Worm (Caenorhabditis elegans): ENCODE data around the gene catp-3.

The catp-3 gene

ce11 chrV:8067800-8068199 lies 8.0 kb upstream of the catp-3 start, which contains the start of gene str-140 (continued):
- TF ChIP-seq nhr-76 (tag; optimal IDR thresholded peaks at IDR 0.05) (no peak), zip-11 (GFP tag; IDR thresholded peaks at IDR 0.05) (no peak), aly-2 (tag; optimal IDR thresholded peaks at IDR 0.05) (no peak)

ce11 chrV:8069637-8070036 lies 6.2 kb upstream of the catp-3 start, which contains the start of gene str-143:
TSS of gene str-143 (minus strand) at chrV:8069737.
- TF ChIP-seq dmd-8 (GFP tag; IDR thresholded peaks at IDR 0.05): no peak
- peak in 1 of 2 experiments; percentile 17 for TF ChIP-seq unc-62 (GFP tag; optimal IDR thresholded peaks at IDR 0.05 in 1 of 2)
- TF ChIP-seq unc-62 (tag; optimal IDR thresholded peaks at IDR 0.05): no peak

ce11 chrV:8072047-8072446 lies 3.8 kb upstream of the catp-3 start, which contains the start of gene str-144:
TSS of gene str-144 (minus strand) at chrV:8072147.
- TF ChIP-seq daf-8 (GFP tag; IDR thresholded peaks at IDR 0.05) (no peak), unc-62 (GFP tag; optimal IDR thresholded peaks at IDR 0.05 in 1 of 2) (no peak), unc-62 (tag; optimal IDR thresholded peaks at IDR 0.05) (no peak), aly-2 (tag; optimal IDR thresholded peaks at IDR 0.05) (no peak), ztf-7 (tag; optimal IDR thresholded peaks at IDR 0.05) (no peak), nhr-76 (tag; optimal IDR thresholded peaks at IDR 0.05) (no peak), dve-1 (tag; optimal IDR thresholded peaks at IDR 0.05; ENCODE audit: insufficient read depth) (no peak), pqm-1 (tag; optimal IDR thresholded peaks at IDR 0.05) (no peak), nhr-42 (GFP tag; IDR thresholded peaks at IDR 0.05) (no peak), F26F4.8 (GFP tag; conservative IDR thresholded peaks at IDR 0.05) (no peak), rbr-2 (tag; optimal IDR thresholded peaks at IDR 0.05) (no peak)

- peak in 1 of 2 experiments; percentile 80 for TF ChIP-seq unc-62 (GFP tag; optimal IDR thresholded peaks at IDR 0.05 in 1 of 2)
- no peak for TF ChIP-seq unc-62 (tag; optimal IDR thresholded peaks at IDR 0.05)
- peak in 1 of 2 experiments; percentile 24 for TF ChIP-seq mdl-1 (tag; optimal IDR thresholded peaks at IDR 0.05)
- TF ChIP-seq nhr-28 (tag; optimal IDR thresholded peaks at IDR 0.05): peak; percentile 52
- TF ChIP-seq Y5F2A.4 (GFP tag; optimal IDR thresholded peaks at IDR 0.05): no peak
Measured at ce11 chrV:8073162-8073561, 2.6 kb upstream of the catp-3 start.

ce11 chrV:8079813-8080212 lies 4.0 kb downstream of the catp-3 start:
- TF ChIP-seq mdl-1 (tag; optimal IDR thresholded peaks at IDR 0.05) (peak in 1 of 2 experiments; percentile 32), snpc-4 (tag; optimal IDR thresholded peaks at IDR 0.05) (no peak), nhr-48 (tag; optimal IDR thresholded peaks at IDR 0.05) (peak; percentile 18), nhr-28 (tag; optimal IDR thresholded peaks at IDR 0.05) (peak; percentile 27), lim-7 (GFP tag; IDR thresholded peaks at IDR 0.05) (no peak), hmg-1.1 (GFP tag; IDR thresholded peaks at IDR 0.05) (no peak)

- TF ChIP-seq dve-1 (tag; optimal IDR thresholded peaks at IDR 0.05; ENCODE audit: insufficient read depth): no peak
- no peak for TF ChIP-seq zip-11 (GFP tag; IDR thresholded peaks at IDR 0.05)
- TF ChIP-seq daf-12 (tag; optimal IDR thresholded peaks at IDR 0.05): no peak
- TF ChIP-seq saeg-2 (GFP tag; IDR thresholded peaks at IDR 0.05): no peak
- no peak for TF ChIP-seq ceh-28 (tag; optimal IDR thresholded peaks at IDR 0.05)
- no peak for TF ChIP-seq set-16 (GFP tag; IDR thresholded peaks at IDR 0.05)
- TF ChIP-seq unc-62 (GFP tag; optimal IDR thresholded peaks at IDR 0.05 in 1 of 2): no peak
- TF ChIP-seq unc-62 (tag; optimal IDR thresholded peaks at IDR 0.05): no peak
- TF ChIP-seq ces-1 (GFP tag; optimal IDR thresholded peaks at IDR 0.05): no peak
- TF ChIP-seq lim-7 (GFP tag; IDR thresholded peaks at IDR 0.05): no peak
- no peak for TF ChIP-seq nhr-6 (tag; optimal IDR thresholded peaks at IDR 0.05)
- no peak for TF ChIP-seq pqm-1 (tag; optimal IDR thresholded peaks at IDR 0.05)
- no peak for TF ChIP-seq snpc-4 (tag; optimal IDR thresholded peaks at IDR 0.05)
- no peak for TF ChIP-seq nhr-48 (tag; optimal IDR thresholded peaks at IDR 0.05)
- no peak for TF ChIP-seq zag-1 (tag; optimal IDR thresholded peaks at IDR 0.05)
- TF ChIP-seq php-3 (GFP tag; IDR thresholded peaks at IDR 0.05): no peak
- TF ChIP-seq ceh-44 (GFP tag; IDR thresholded peaks at IDR 0.05): no peak
- TF ChIP-seq T26A8.4 (GFP tag; IDR thresholded peaks at IDR 0.05): no peak
- no peak for TF ChIP-seq hif-1 (tag; optimal IDR thresholded peaks at IDR 0.05)
- TF ChIP-seq Y75B8A.6 (GFP tag; IDR thresholded peaks at IDR 0.05): no peak
Measured at ce11 chrV:8081579-8081978, 5.8 kb downstream of the catp-3 start, which contains the start of gene str-131. TSS of gene str-131 (minus strand) at chrV:8081679.
